Fruit fly (Drosophila melanogaster): ENCODE data around the gene CG9171.

- TF ChIP-seq CG1621 (tag; optimal IDR thresholded peaks at IDR 0.05) (no peak), CG7368 (GFP tag; optimal IDR thresholded peaks at IDR 0.05) (no peak), Sox14 (GFP tag; optimal IDR thresholded peaks at IDR 0.05) (no peak), spab (GFP tag; optimal IDR thresholded peaks at IDR 0.05) (no peak), CG11902 (GFP tag; optimal IDR thresholded peaks at IDR 0.05) (no peak), acj6 (GFP tag; optimal IDR thresholded peaks at IDR 0.05) (no peak), CG8119 (GFP tag; IDR thresholded peaks at IDR 0.05) (no peak), CG3032 (tag; optimal IDR thresholded peaks at IDR 0.05) (no peak), Gug (GFP tag; IDR thresholded peaks at IDR 0.05) (no peak), topi (GFP tag; optimal IDR thresholded peaks at IDR 0.05) (no peak), Lpt (GFP tag; optimal IDR thresholded peaks at IDR 0.05) (no peak), dsx (GFP tag; optimal IDR thresholded peaks at IDR 0.05; ENCODE audit: poor library complexity, severe bottlenecking) (no peak)
Observed at dm6 chr2L:5804077-5804476, 4.0 kb upstream of the CG9171 start.
